Fruit fly (Drosophila melanogaster) whole organism, adult: Measurements from ENCODE around the gene TfIIFbeta.

Experiments used
- CG5204 ChIP-seq: fragments of 200-800 bp; sonication (Bioruptor generic); optimal IDR thresholded peaks from 2 replicates; lab custom pipeline; 2016; ENCODE audit warnings: missing biosample characterization, missing genetic modification characterization
- CG7101 ChIP-seq: fragments of 200-800 bp; sonication (Bioruptor generic); optimal IDR thresholded peaks from 2 replicates; lab custom pipeline; 2018; ENCODE audit warnings: missing biosample characterization, mild to moderate bottlenecking, missing genetic modification characterization, moderate library complexity
- Mnt ChIP-seq: fragments of 200-800 bp; sonication (Bioruptor generic); optimal IDR thresholded peaks from 2 replicates; lab custom pipeline; 2016; ENCODE audit warnings: missing biosample characterization, mild to moderate bottlenecking, missing genetic modification characterization
- bab1 ChIP-seq: fragments of 200-800 bp; sonication (Bioruptor generic); optimal IDR thresholded peaks from 3 replicates; lab custom pipeline; 2019; ENCODE audit warnings: missing biosample characterization, mild to moderate bottlenecking, missing genetic modification characterization, moderate library complexity
- cic ChIP-seq: fragments of 200-800 bp; sonication (Bioruptor generic); optimal IDR thresholded peaks from 2 replicates; lab custom pipeline; 2017; ENCODE audit warnings: missing biosample characterization, mild to moderate bottlenecking, missing genetic modification characterization, moderate library complexity
- cnc ChIP-seq, 2 experiments: fragments of >200 bp; optimal IDR thresholded peaks; 2 replicates each; lab custom pipeline; 2017
- tj ChIP-seq: fragments of 200-800 bp; sonication (Bioruptor generic); optimal IDR thresholded peaks from 3 replicates; lab custom pipeline; 2017; ENCODE audit warnings: missing biosample characterization, mild to moderate bottlenecking, missing genetic modification characterization, moderate library complexity

DNA sequence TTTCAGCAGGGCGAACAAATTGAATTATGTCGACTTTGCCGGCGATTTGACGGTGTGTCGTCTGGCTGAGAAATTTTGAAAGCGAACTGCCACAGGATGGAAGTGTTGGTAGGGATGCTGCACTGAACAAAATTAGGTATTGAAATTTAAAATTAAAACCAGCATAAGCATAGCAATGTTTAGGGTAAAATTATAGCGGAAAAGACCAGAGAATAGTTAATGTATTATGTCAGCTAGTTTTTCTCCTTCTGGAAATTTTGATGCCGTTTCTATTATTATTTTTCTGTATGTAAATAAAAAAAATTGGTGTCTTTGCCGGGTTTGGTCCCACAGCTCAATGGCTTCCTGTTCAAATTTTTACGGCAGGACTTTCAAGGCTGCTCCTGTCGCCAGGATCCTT lies 40.9 kb downstream of the TfIIFbeta start:
- TF ChIP-seq bab1 (GFP tag; lab: Kevin White, UChicago) = no peak
- TF ChIP-seq Mnt (GFP tag; lab: Kevin White, UChicago) = no peak
- no peak for TF ChIP-seq cic
- no peak for TF ChIP-seq cnc (optimal IDR thresholded peaks at IDR 0.05; lab: Kevin White, UChicago)
- TF ChIP-seq CG5204 = no peak
- no peak for TF ChIP-seq tj
- TF ChIP-seq CG7101 (tag; lab: Kevin White, UChicago) = no peak
